Worm (Caenorhabditis elegans): ENCODE results near the gene tbc-7.

DNA sequence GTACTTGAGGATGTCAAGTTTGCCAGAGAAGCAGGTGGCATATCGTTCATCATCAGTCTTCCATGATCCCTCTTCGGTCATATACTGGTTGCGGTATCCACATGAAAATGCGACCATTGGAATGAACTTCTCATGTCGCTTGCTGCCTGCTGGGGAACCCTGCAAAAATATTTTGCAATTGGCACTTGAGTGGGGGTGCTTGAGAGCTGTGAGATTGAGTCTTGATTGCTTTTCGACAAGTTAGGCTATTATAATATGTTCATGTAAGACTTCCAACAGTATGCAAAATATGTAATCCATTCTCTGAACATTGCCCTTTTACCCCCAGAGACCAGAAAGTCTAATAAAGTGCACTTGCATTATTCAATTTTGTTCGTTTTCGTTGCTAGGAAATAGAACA lies 17.9 kb upstream of the tbc-7 start:
- TF ChIP-seq ceh-82 (tag; optimal IDR thresholded peaks at IDR 0.05) (no peak), nhr-43 (tag; optimal IDR thresholded peaks at IDR 0.05; ENCODE audit: poor library complexity, severe bottlenecking) (no peak)

Data from whole organism, L3 larva.